Fruit fly (Drosophila melanogaster): ENCODE measurements around the gene CG33710.

DNA sequence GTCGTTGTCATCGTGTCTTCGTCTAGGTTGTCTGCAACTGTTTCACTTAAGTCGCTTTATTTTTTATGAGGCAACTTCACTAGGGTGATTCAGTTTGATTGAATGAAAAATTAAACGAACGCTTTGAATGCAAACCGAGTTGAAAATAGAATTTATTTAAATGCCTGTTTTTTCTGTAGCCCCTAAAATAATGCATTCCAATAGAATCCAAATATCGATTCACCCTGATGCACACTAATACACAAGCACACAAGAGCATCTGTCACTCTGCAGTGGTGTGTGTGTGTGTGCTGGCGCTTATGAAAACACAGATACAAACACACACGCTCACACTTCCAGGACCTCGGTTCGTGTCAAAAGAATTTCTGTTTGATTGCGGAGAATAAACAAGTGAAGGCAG is 9.2 kb upstream of the CG33710 start:
- no peak for TF ChIP-seq usp (GFP tag; optimal IDR thresholded peaks at IDR 0.05)
- no peak for TF ChIP-seq Dll (optimal IDR thresholded peaks at IDR 0.05)
- TF ChIP-seq CG8478 (optimal IDR thresholded peaks at IDR 0.05): no peak
